Worm (Caenorhabditis elegans): Measurements from ENCODE around the gene str-141.

DNA sequence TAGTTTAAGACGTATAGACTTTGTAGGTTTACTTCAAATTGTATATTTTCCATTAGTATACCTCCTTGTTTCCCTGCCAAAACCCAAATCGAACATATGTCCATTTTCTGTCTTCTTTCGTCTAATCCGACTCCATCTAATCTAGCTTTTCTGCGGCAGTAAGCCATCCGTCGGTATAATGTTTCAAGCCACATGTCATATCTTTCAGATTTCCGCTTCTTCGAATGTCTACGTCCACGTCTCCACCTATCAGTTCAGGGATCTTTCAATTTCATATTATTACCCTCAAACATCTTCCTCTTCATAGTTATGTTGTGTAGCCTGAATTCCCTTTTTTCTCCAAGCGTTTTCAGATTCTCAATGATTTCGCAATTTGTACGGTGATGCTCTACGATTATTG is 20.5 kb upstream of the str-141 start:
- no peak for TF ChIP-seq tbx-37 (GFP tag; conservative IDR thresholded peaks at IDR 0.05)
- peak; percentile 8 for TF ChIP-seq ama-1 (optimal IDR thresholded peaks at IDR 0.05)
- no peak for TF ChIP-seq pes-1 (GFP tag; IDR thresholded peaks at IDR 0.05)
- TF ChIP-seq scrt-1 (GFP tag; IDR thresholded peaks at IDR 0.05): no peak
- TF ChIP-seq B0310.2 (tag; optimal IDR thresholded peaks at IDR 0.05): no peak
- TF ChIP-seq flt-1 (GFP tag; IDR thresholded peaks at IDR 0.05): no peak
- no peak for TF ChIP-seq ceh-13 (GFP tag; optimal IDR thresholded peaks at IDR 0.05)
- no peak for TF ChIP-seq tbx-11 (GFP tag; IDR thresholded peaks at IDR 0.05)
- TF ChIP-seq F13C5.2 (tag; optimal IDR thresholded peaks at IDR 0.05): no peak
